Worm (Caenorhabditis elegans) whole organism, young adult: ENCODE data around the gene hlh-27.
A peak's percentile ranks its signal among the peaks of the same experiment; 100 is the strongest.

ENCODE experiments used
- C06A6.2 ChIP-seq: fragments of 200-800 bp; sonication (Bioruptor generic); conservative IDR thresholded peaks from 2 replicates; pipeline ENCODE4 v1.3.6; 2022; ENCODE audit warnings: missing genetic modification characterization, missing compliant biosample characterization
- C17E4.6 ChIP-seq: fragments of 200-800 bp; sonication (Bioruptor generic); IDR thresholded peaks from 2 replicates; pipeline ENCODE4 v1.3.6; 2022; ENCODE audit warnings: missing genetic modification reagents, missing genetic modification characterization, missing compliant biosample characterization
- F33H1.4 ChIP-seq: fragments of 200-800 bp; sonication (Bioruptor generic); IDR thresholded peaks from 2 replicates; pipeline ENCODE4 v1.3.6; 2022; ENCODE audit warnings: missing genetic modification reagents, missing genetic modification characterization, missing compliant biosample characterization
- F37B4.10 ChIP-seq: fragments of 200-800 bp; sonication (Bioruptor generic); IDR thresholded peaks from 2 replicates; pipeline ENCODE4 v1.3.6; 2022; ENCODE audit warnings: missing genetic modification characterization, missing compliant biosample characterization
- F57A8.1 ChIP-seq: fragments of 200-800 bp; sonication (Bioruptor generic); optimal IDR thresholded peaks from 2 replicates; lab custom pipeline; 2018; ENCODE audit warnings: mild to moderate bottlenecking, missing genetic modification characterization, moderate library complexity, missing compliant biosample characterization
- F57C9.4 ChIP-seq: sonication (generic microtip); optimal IDR thresholded peaks from 2 replicates; lab custom pipeline; 2017; ENCODE audit warnings: mild to moderate bottlenecking, missing genetic modification characterization, missing compliant biosample characterization
- K12H6.12 ChIP-seq: fragments of 200-800 bp; sonication (Bioruptor generic); optimal IDR thresholded peaks from 2 replicates; lab custom pipeline; 2018; ENCODE audit warnings: mild to moderate bottlenecking, missing genetic modification characterization, missing compliant biosample characterization
- Y79H2A.3 ChIP-seq: fragments of 200-800 bp; sonication (Bioruptor generic); conservative IDR thresholded peaks from 2 replicates; pipeline ENCODE4 v1.3.6; 2022; ENCODE audit warnings: missing genetic modification reagents, missing genetic modification characterization, missing compliant biosample characterization
- Y95B8A.8 ChIP-seq: fragments of 200-800 bp; sonication (Bioruptor generic); IDR thresholded peaks from 2 replicates; pipeline ENCODE4 v1.3.6; 2022; ENCODE audit warnings: missing genetic modification reagents, missing genetic modification characterization, missing compliant biosample characterization
- ZK185.1 ChIP-seq: sonication (generic microtip); optimal IDR thresholded peaks from 2 replicates; lab custom pipeline; 2016; ENCODE audit warnings: mild to moderate bottlenecking, missing genetic modification characterization, missing compliant biosample characterization; ENCODE audit not compliant: poor library complexity, severe bottlenecking
- akir-1 ChIP-seq: fragments of 200-800 bp; sonication (Bioruptor generic); optimal IDR thresholded peaks from 2 replicates; lab custom pipeline; 2018; ENCODE audit warnings: mild to moderate bottlenecking, missing genetic modification characterization, moderate library complexity, missing compliant biosample characterization
- ama-1 ChIP-seq, 3 experiments: fragments of 150-350 bp in 1 of 3; sonication (generic microtip) in 2 of 3; optimal IDR thresholded peaks; 2 replicates each; lab custom pipeline; 2014 to 2018; ENCODE audit warnings: missing biosample characterization in 2 of 3, missing genetic modification characterization in 2 of 3, missing genetic modification reagents in 2 of 3
- aptf-2 ChIP-seq: fragments of 200-800 bp; sonication (Bioruptor generic); conservative IDR thresholded peaks from 2 replicates; pipeline ENCODE4 v1.3.6; 2022; ENCODE audit warnings: missing genetic modification reagents, missing genetic modification characterization, missing compliant biosample characterization
- atf-7 ChIP-seq: sonication (generic microtip); optimal IDR thresholded peaks from 2 replicates; lab custom pipeline; 2017; ENCODE audit warnings: mild to moderate bottlenecking, missing genetic modification characterization, missing compliant biosample characterization
- bed-1 ChIP-seq: fragments of 200-800 bp; sonication (Bioruptor generic); IDR thresholded peaks from 2 replicates; pipeline ENCODE4 v1.3.6; 2022; ENCODE audit warnings: missing genetic modification reagents, missing genetic modification characterization, missing compliant biosample characterization
- ceh-27 ChIP-seq: fragments of 200-800 bp; sonication (Bioruptor generic); optimal IDR thresholded peaks from 2 replicates; lab custom pipeline; 2018; ENCODE audit warnings: mild to moderate bottlenecking, missing genetic modification characterization, moderate library complexity, missing compliant biosample characterization
- ceh-40 ChIP-seq: fragments of 200-800 bp; sonication (Bioruptor generic); IDR thresholded peaks from 2 replicates; pipeline ENCODE4 v1.3.6; 2022; ENCODE audit warnings: missing genetic modification characterization, missing compliant biosample characterization
- ceh-79 ChIP-seq: sonication (generic microtip); optimal IDR thresholded peaks from 2 replicates; lab custom pipeline; 2017; ENCODE audit warnings: mild to moderate bottlenecking, missing genetic modification characterization, missing compliant biosample characterization
- efl-1 ChIP-seq: fragments of 150-350 bp; optimal IDR thresholded peaks from 2 replicates; lab custom pipeline; 2014; ENCODE audit warnings: missing biosample characterization, missing genetic modification reagents, missing genetic modification characterization
- fkh-3 ChIP-seq: sonication (generic microtip); optimal IDR thresholded peaks from 2 replicates; lab custom pipeline; 2016; ENCODE audit warnings: mild to moderate bottlenecking, missing genetic modification characterization, missing compliant biosample characterization
- hmg-1.2 ChIP-seq: fragments of 200-800 bp; sonication (Bioruptor generic); IDR thresholded peaks from 2 replicates; pipeline ENCODE4 v1.3.6; 2022; ENCODE audit warnings: missing genetic modification reagents, missing genetic modification characterization, missing compliant biosample characterization
- hrde-1 ChIP-seq: sonication (generic microtip); optimal IDR thresholded peaks from 2 replicates; lab custom pipeline; 2016; ENCODE audit warnings: missing genetic modification characterization, mild to moderate bottlenecking, missing compliant biosample characterization, moderate library complexity, missing genotype, missing genetic modification reagents, borderline replicate concordance
- let-526 ChIP-seq: fragments of 200-800 bp; sonication (Bioruptor generic); IDR thresholded peaks from 2 replicates; pipeline ENCODE4 v1.3.6; 2022; ENCODE audit warnings: missing genetic modification reagents, missing genetic modification characterization, missing compliant biosample characterization
- lin-35 ChIP-seq, 3 experiments: fragments of 150-350 bp in 2 of 3; sonication (generic microtip) in 1 of 3; optimal IDR thresholded peaks; 2 replicates each; lab custom pipeline; 2014 to 2018; ENCODE audit warnings: missing biosample characterization in 3 of 3, missing genetic modification characterization in 3 of 3, missing genetic modification reagents in 3 of 3
- lin-54 ChIP-seq: fragments of 200-800 bp; sonication (Bioruptor generic); optimal IDR thresholded peaks from 2 replicates; lab custom pipeline; 2018; ENCODE audit warnings: mild to moderate bottlenecking, missing genetic modification characterization, missing compliant biosample characterization
- lsl-1 ChIP-seq: fragments of 200-800 bp; sonication (Bioruptor generic); optimal IDR thresholded peaks from 2 replicates; lab custom pipeline; 2018; ENCODE audit warnings: mild to moderate bottlenecking, missing genetic modification characterization, moderate library complexity, missing compliant biosample characterization
- madf-10 ChIP-seq: sonication (generic microtip); optimal IDR thresholded peaks from 2 replicates; lab custom pipeline; 2016; ENCODE audit warnings: mild to moderate bottlenecking, missing genetic modification characterization, missing compliant biosample characterization
- madf-6 ChIP-seq: fragments of 200-800 bp; sonication (Bioruptor generic); IDR thresholded peaks from 2 replicates; pipeline ENCODE4 v1.3.6; 2022; ENCODE audit warnings: missing genetic modification reagents, missing genetic modification characterization, missing compliant biosample characterization
- madf-8 ChIP-seq: fragments of 200-800 bp; sonication (Bioruptor generic); conservative IDR thresholded peaks from 2 replicates; pipeline ENCODE4 v1.3.6; 2022; ENCODE audit warnings: missing genetic modification reagents, missing genetic modification characterization, missing compliant biosample characterization
- mcd-1 ChIP-seq: fragments of 200-800 bp; sonication (Bioruptor generic); IDR thresholded peaks from 2 replicates; pipeline ENCODE4 v1.3.6; 2022; ENCODE audit warnings: missing genetic modification reagents, missing genetic modification characterization, missing compliant biosample characterization
- mel-28 ChIP-seq: sonication (generic microtip); optimal IDR thresholded peaks from 2 replicates; lab custom pipeline; 2016; ENCODE audit warnings: borderline replicate concordance, mild to moderate bottlenecking, missing genetic modification characterization, missing compliant biosample characterization
- mes-4 ChIP-seq: sonication (generic microtip); optimal IDR thresholded peaks from 2 replicates; lab custom pipeline; 2016; ENCODE audit warnings: missing genotype, missing genetic modification characterization, missing compliant biosample characterization
- mxl-1 ChIP-seq: sonication (generic microtip); optimal IDR thresholded peaks from 2 replicates; lab custom pipeline; 2016; ENCODE audit warnings: missing genetic modification characterization, missing compliant biosample characterization
- nfyb-1 ChIP-seq: fragments of 200-800 bp; sonication (Bioruptor generic); IDR thresholded peaks from 2 replicates; pipeline ENCODE4 v1.3.6; 2022; ENCODE audit warnings: missing genetic modification reagents, missing genetic modification characterization, missing compliant biosample characterization
- nhr-179 ChIP-seq: sonication (generic microtip); optimal IDR thresholded peaks from 2 replicates; lab custom pipeline; 2016; ENCODE audit warnings: mild to moderate bottlenecking, missing genetic modification characterization, missing compliant biosample characterization
- pbrm-1 ChIP-seq: fragments of 200-800 bp; sonication (Bioruptor generic); IDR thresholded peaks from 2 replicates; pipeline ENCODE4 v1.3.6; 2022; ENCODE audit warnings: missing genetic modification reagents, missing genetic modification characterization, missing compliant biosample characterization
- pha-4 ChIP-seq: fragments of 150-350 bp; sonication (generic microtip); optimal IDR thresholded peaks from 2 replicates; lab custom pipeline; 2014; ENCODE audit warnings: missing biosample characterization, missing genetic modification reagents, missing genetic modification characterization
- rcor-1 ChIP-seq: fragments of 200-800 bp; sonication (Bioruptor generic); IDR thresholded peaks from 2 replicates; pipeline ENCODE4 v1.3.6; 2022; ENCODE audit warnings: missing genetic modification reagents, missing genetic modification characterization, missing compliant biosample characterization
- rec-8 ChIP-seq, 2 experiments: sonication (generic microtip); optimal IDR thresholded peaks; 2 replicates each; lab custom pipeline; 2016; ENCODE audit warnings: mild to moderate bottlenecking in 2 of 2, missing genetic modification characterization in 2 of 2, missing genetic modification reagents in 2 of 2, missing genotype in 2 of 2, missing biosample characterization in 1 of 2, missing compliant biosample characterization in 1 of 2, moderate library complexity in 1 of 2
- snpc-1.3 ChIP-seq: sonication (generic microtip); optimal IDR thresholded peaks from 2 replicates; lab custom pipeline; 2017; ENCODE audit warnings: missing genetic modification characterization, mild to moderate bottlenecking, missing compliant biosample characterization, antibody characterized with exemption, moderate library complexity, missing genotype, missing genetic modification reagents; ENCODE audit not compliant: insufficient read depth
- snpc-4 ChIP-seq, 5 experiments: fragments of 150-350 bp in 1 of 5; sonication (generic microtip) in 4 of 5; optimal IDR thresholded peaks; 2 replicates each; lab custom pipeline; 2014 to 2018; ENCODE audit warnings: missing genetic modification characterization in 5 of 5, missing biosample characterization in 3 of 5, antibody characterized with exemption in 2 of 5, mild to moderate bottlenecking in 2 of 5, missing compliant biosample characterization in 2 of 5, missing genotype in 2 of 5, moderate library complexity in 2 of 5, missing genetic modification reagents in 1 of 5
- unc-130 ChIP-seq: sonication (generic microtip); optimal IDR thresholded peaks from 2 replicates; lab custom pipeline; 2016; ENCODE audit warnings: missing genetic modification reagents, missing genetic modification characterization, missing compliant biosample characterization
- xnd-1 ChIP-seq: sonication (generic microtip); optimal IDR thresholded peaks from 2 replicates; lab custom pipeline; 2016; ENCODE audit warnings: missing genotype, missing genetic modification reagents, missing genetic modification characterization, missing compliant biosample characterization
- zim-3 ChIP-seq: sonication (generic microtip); optimal IDR thresholded peaks from 2 replicates; lab custom pipeline; 2017; ENCODE audit warnings: mild to moderate bottlenecking, missing genetic modification characterization, moderate library complexity, missing compliant biosample characterization
- ztf-28 ChIP-seq: fragments of 200-800 bp; sonication (Bioruptor generic); IDR thresholded peaks from 2 replicates; pipeline ENCODE4 v1.3.6; 2022; ENCODE audit warnings: missing genetic modification reagents, missing genetic modification characterization, missing compliant biosample characterization

Gene hlh-27

DNA sequence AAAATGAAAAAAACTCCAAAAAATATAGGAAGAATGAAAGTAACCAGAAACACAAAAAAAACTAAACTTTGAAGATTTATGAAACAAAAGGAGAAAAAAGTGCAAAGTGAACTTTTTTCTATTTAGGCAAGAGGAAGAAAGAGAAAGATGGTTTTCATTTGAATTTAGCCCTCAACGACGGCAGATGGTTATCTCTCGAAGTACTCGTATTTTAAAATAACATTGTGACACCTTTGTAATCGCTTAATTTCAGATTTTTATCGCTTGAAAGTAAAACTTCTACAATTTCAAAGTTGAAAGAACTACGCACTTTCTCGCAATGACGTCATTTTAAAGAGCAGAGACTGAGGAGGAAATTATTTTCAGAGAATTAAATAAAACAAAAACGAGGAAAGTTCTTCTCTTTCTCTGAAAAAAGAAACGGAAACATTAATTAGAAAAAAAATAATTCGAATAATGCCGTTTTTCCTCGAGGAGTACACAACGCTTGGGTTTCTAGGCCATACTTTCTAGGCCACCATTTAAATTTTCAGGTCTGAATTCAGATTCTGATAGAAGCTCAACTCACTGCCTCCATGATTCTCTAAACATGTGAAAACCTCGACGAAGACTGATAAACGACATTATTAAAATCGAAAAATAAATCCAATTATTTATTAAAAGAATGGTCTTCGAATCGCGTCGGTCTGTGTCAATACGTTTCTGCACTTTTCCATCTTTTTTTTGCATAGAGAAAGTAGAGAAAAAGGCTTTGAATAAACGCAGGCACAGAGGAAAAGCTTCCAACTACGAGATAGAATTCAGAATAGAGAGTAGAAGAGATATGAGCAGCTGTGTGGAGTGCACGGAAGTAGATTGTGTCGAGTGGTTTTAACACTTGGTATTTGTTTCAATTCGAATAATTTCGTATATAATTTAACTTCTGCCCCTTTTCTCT is 28.3 kb downstream of the hlh-27 start:
- TF ChIP-seq F57C9.4 (tag; lab: Kevin White, UChicago), result no peak
- TF ChIP-seq pha-4, result no peak
- TF ChIP-seq atf-7, result peak; percentile 16
- TF ChIP-seq F33H1.4 (GFP tag; lab: Robert Waterston, UW), result peak; percentile 42
- TF ChIP-seq madf-10 (tag; lab: Kevin White, UChicago), result no peak
- no peak for TF ChIP-seq mxl-1 (tag; lab: Kevin White, UChicago)
- no peak for TF ChIP-seq ceh-40 (GFP tag; lab: Robert Waterston, UW)
- TF ChIP-seq madf-6 (GFP tag; lab: Robert Waterston, UW), result peak; percentile 90
- peak; percentile 65 for TF ChIP-seq ZK185.1
- TF ChIP-seq nfyb-1 (GFP tag; lab: Robert Waterston, UW), result no peak
- peak in 1 of 2 experiments; percentile 24 for TF ChIP-seq rec-8 (tag; optimal IDR thresholded peaks at IDR 0.05; lab: Kevin White, UChicago)
- no peak for TF ChIP-seq efl-1
- TF ChIP-seq hmg-1.2 (GFP tag; lab: Robert Waterston, UW), result no peak
- peak; percentile 7 for TF ChIP-seq K12H6.12 (tag; lab: Kevin White, UChicago)
- no peak for TF ChIP-seq hrde-1 (tag; lab: Kevin White, UChicago)
- TF ChIP-seq unc-130 (GFP tag; lab: Kevin White, UChicago), result peak; percentile 57
- no peak for TF ChIP-seq ceh-79 (tag; lab: Kevin White, UChicago)
- TF ChIP-seq madf-8 (GFP tag; lab: Robert Waterston, UW), result peak; percentile 88
- peak in 1 of 3 experiments; percentile 13 for TF ChIP-seq lin-35 (GFP tag; optimal IDR thresholded peaks at IDR 0.05; lab: Kevin White, UChicago)
- 0 out of 2 replicates have a peak, but pooled peaks have one; percentile 38 for TF ChIP-seq aptf-2 (GFP tag; lab: Robert Waterston, UW)
- no peak for TF ChIP-seq Y79H2A.3
- TF ChIP-seq C17E4.6, result no peak
- TF ChIP-seq akir-1 (GFP tag; lab: Kevin White, UChicago), result no peak
- TF ChIP-seq zim-3 (tag; lab: Kevin White, UChicago), result no peak
- TF ChIP-seq F37B4.10 (GFP tag; lab: Robert Waterston, UW), result no peak
- TF ChIP-seq rcor-1 (GFP tag; lab: Robert Waterston, UW), result no peak
- peak; percentile 4 for TF ChIP-seq lin-54 (GFP tag; lab: Kevin White, UChicago)
- TF ChIP-seq snpc-4 (GFP tag; optimal IDR thresholded peaks at IDR 0.05; lab: Kevin White, UChicago), result no peak
- TF ChIP-seq snpc-4 (tag; optimal IDR thresholded peaks at IDR 0.05; lab: Kevin White, UChicago), result peak in 1 of 4 experiments; percentile 13
- no peak for TF ChIP-seq bed-1
- TF ChIP-seq Y95B8A.8 (GFP tag; lab: Robert Waterston, UW), result no peak
- no peak for TF ChIP-seq pbrm-1
- TF ChIP-seq fkh-3 (tag; lab: Kevin White, UChicago), result no peak
- peak; percentile 76 for TF ChIP-seq xnd-1 (tag; lab: Kevin White, UChicago)
- no peak for TF ChIP-seq F57A8.1 (GFP tag; lab: Kevin White, UChicago)
- TF ChIP-seq let-526, result no peak
- no peak for TF ChIP-seq mes-4 (tag; lab: Kevin White, UChicago)
- TF ChIP-seq ceh-27 (GFP tag; lab: Kevin White, UChicago), result no peak
- TF ChIP-seq C06A6.2 (GFP tag; lab: Robert Waterston, UW), result no peak
- TF ChIP-seq nhr-179 (tag; lab: Kevin White, UChicago), result no peak
- TF ChIP-seq lsl-1 (GFP tag; lab: Kevin White, UChicago), result peak; percentile 45
- no peak for TF ChIP-seq ama-1 (optimal IDR thresholded peaks at IDR 0.05; lab: Kevin White, UChicago)
- TF ChIP-seq ama-1 (GFP tag; optimal IDR thresholded peaks at IDR 0.05; lab: Kevin White, UChicago), result no peak
- 0 out of 2 replicates have a peak, but pooled peaks have one; percentile 22 for TF ChIP-seq ztf-28 (GFP tag; lab: Robert Waterston, UW)
- TF ChIP-seq mcd-1 (GFP tag; lab: Robert Waterston, UW), result peak; percentile 41
- no peak for TF ChIP-seq snpc-1.3 (tag; lab: Kevin White, UChicago)
- TF ChIP-seq mel-28, result no peak
